Fruit fly (Drosophila melanogaster) whole organism, embryonic: ENCODE data around the gene CG4653.

ENCODE experiments used
- Adf1 ChIP-seq: fragments of 200-800 bp; sonication (Bioruptor generic); IDR thresholded peaks from 2 replicates; pipeline ENCODE4 v1.3.6; 2022; ENCODE audit warnings: missing biosample characterization, missing genetic modification characterization
- Antp ChIP-seq: fragments of 200-800 bp; sonication (Bioruptor generic); optimal IDR thresholded peaks from 3 replicates; lab custom pipeline; 2016; ENCODE audit warnings: missing biosample characterization, missing genetic modification characterization
- CG14441 ChIP-seq: fragments of 200-800 bp; sonication (Bioruptor generic); IDR thresholded peaks from 2 replicates; pipeline ENCODE4 v1.3.6; 2022; ENCODE audit warnings: missing biosample characterization, missing genetic modification characterization
- CG16779 ChIP-seq: fragments of 200-800 bp; sonication (Bioruptor generic); IDR thresholded peaks from 2 replicates; pipeline ENCODE4 v1.3.6; 2022; ENCODE audit warnings: missing biosample characterization, missing genetic modification characterization
- E2f2 ChIP-seq: fragments of 200-800 bp; sonication (Bioruptor generic); IDR thresholded peaks from 2 replicates; pipeline ENCODE4 v1.3.6; 2022; ENCODE audit warnings: missing biosample characterization, missing genetic modification characterization
- Myb ChIP-seq: fragments of 200-800 bp; sonication (Bioruptor generic); optimal IDR thresholded peaks from 2 replicates; lab custom pipeline; 2016; ENCODE audit warnings: missing biosample characterization, missing genetic modification characterization
- NfI ChIP-seq: fragments of 200-800 bp; sonication (Bioruptor generic); optimal IDR thresholded peaks from 3 replicates; lab custom pipeline; 2018; ENCODE audit warnings: missing biosample characterization, mild to moderate bottlenecking, missing genetic modification characterization, moderate library complexity
- chinmo ChIP-seq: fragments of 200-800 bp; sonication (Bioruptor generic); IDR thresholded peaks from 4 replicates; pipeline ENCODE4 v1.3.6; 2022; ENCODE audit warnings: missing biosample characterization, missing genetic modification characterization; ENCODE audit not compliant: partially characterized antibody
- klu ChIP-seq: fragments of 200-800 bp; sonication (Bioruptor generic); IDR thresholded peaks from 2 replicates; pipeline ENCODE4 v1.3.6; 2022; ENCODE audit warnings: missing biosample characterization, missing genetic modification characterization
- sens-2 ChIP-seq: fragments of 200-800 bp; sonication (Bioruptor generic); IDR thresholded peaks from 2 replicates; pipeline ENCODE4 v1.3.6; 2022; ENCODE audit warnings: missing biosample characterization, missing genetic modification characterization
- slp2 ChIP-seq: fragments of 200-800 bp; sonication (Bioruptor generic); optimal IDR thresholded peaks from 2 replicates; lab custom pipeline; 2016; ENCODE audit warnings: missing biosample characterization, missing genetic modification characterization

- no peak for TF ChIP-seq Antp (GFP tag; lab: Kevin White, UChicago)
- TF ChIP-seq sens-2 (GFP tag; lab: Robert Waterston, UW): no peak
- TF ChIP-seq E2f2 (GFP tag; lab: Robert Waterston, UW): no peak
- TF ChIP-seq chinmo: no peak
- TF ChIP-seq NfI: no peak
- no peak for TF ChIP-seq CG14441 (GFP tag; lab: Robert Waterston, UW)
- no peak for TF ChIP-seq CG16779 (GFP tag; lab: Robert Waterston, UW)
- TF ChIP-seq Adf1 (GFP tag; lab: Robert Waterston, UW): no peak
- TF ChIP-seq klu: no peak
- TF ChIP-seq Myb (GFP tag; lab: Kevin White, UChicago): no peak
- no peak for TF ChIP-seq slp2
These were observed 9.4 kb upstream of the CG4653 start for dm6 chrX:16694477-16694876.
